Fruit fly (Drosophila melanogaster): ENCODE results near the gene CG42367.

- no peak for TF ChIP-seq h (optimal IDR thresholded peaks at IDR 0.05)
- TF ChIP-seq Dad (GFP tag; optimal IDR thresholded peaks at IDR 0.05): peak; percentile 57
- peak; percentile 90 for TF ChIP-seq CG9932 (GFP tag; IDR thresholded peaks at IDR 0.05)
Observed at dm6 chr2L:9954119-9954518, 23.7 kb downstream of the CG42367 start, which contains the start of the genes CG13126 and CG4709.

Data from whole organism, embryonic.